Fruit fly (Drosophila melanogaster): Measurements from ENCODE around the gene CG32681.

dm6 chrX:10381252-10381651 is at the start of gene CG32681:
- no peak for TF ChIP-seq usp (GFP tag; optimal IDR thresholded peaks at IDR 0.05)
- no peak for TF ChIP-seq pan (optimal IDR thresholded peaks at IDR 0.05)
- no peak for TF ChIP-seq CG8478 (optimal IDR thresholded peaks at IDR 0.05)
- no peak for TF ChIP-seq psq (optimal IDR thresholded peaks at IDR 0.05)
- TF ChIP-seq Dll (optimal IDR thresholded peaks at IDR 0.05), result no peak
- no peak for TF ChIP-seq EcR (GFP tag; optimal IDR thresholded peaks at IDR 0.05)
